Worm (Caenorhabditis elegans) whole organism, late embryonic: ENCODE measurements around the gene krr-1.

Source experiments
- C08G9.2 ChIP-seq: sonication (generic microtip); optimal IDR thresholded peaks from 2 replicates; lab custom pipeline; 2016; ENCODE audit warnings: mild to moderate bottlenecking, missing genetic modification characterization, moderate library complexity, missing compliant biosample characterization
- C38D4.7 ChIP-seq: fragments of 200-800 bp; sonication (Bioruptor generic); optimal IDR thresholded peaks from 2 replicates; lab custom pipeline; 2018; ENCODE audit warnings: mild to moderate bottlenecking, missing genetic modification characterization, moderate library complexity, missing compliant biosample characterization
- F13H6.1 ChIP-seq: sonication (generic microtip); optimal IDR thresholded peaks from 2 replicates; lab custom pipeline; 2016; ENCODE audit warnings: missing genetic modification characterization, missing compliant biosample characterization
- ahr-1 ChIP-seq: sonication (generic microtip); optimal IDR thresholded peaks from 2 replicates; lab custom pipeline; 2016; ENCODE audit warnings: missing genetic modification characterization, missing compliant biosample characterization
- ama-1 ChIP-seq: fragments of 150-350 bp; optimal IDR thresholded peaks from 2 replicates; lab custom pipeline; 2014
- ceh-14 ChIP-seq: sonication (generic microtip); optimal IDR thresholded peaks from 2 replicates; lab custom pipeline; 2016; ENCODE audit warnings: missing genotype, missing genetic modification characterization, missing compliant biosample characterization
- ceh-18 ChIP-seq: sonication (generic microtip); optimal IDR thresholded peaks from 2 replicates; lab custom pipeline; 2016; ENCODE audit warnings: missing genetic modification characterization, missing compliant biosample characterization
- ceh-2 ChIP-seq: sonication (generic microtip); optimal IDR thresholded peaks from 2 replicates; lab custom pipeline; 2016; ENCODE audit warnings: missing genotype, missing genetic modification characterization, missing compliant biosample characterization
- ceh-22 ChIP-seq: sonication (generic microtip); optimal IDR thresholded peaks from 2 replicates; lab custom pipeline; 2017; ENCODE audit warnings: missing biosample characterization, missing genetic modification characterization
- ceh-24 ChIP-seq: sonication (generic microtip); optimal IDR thresholded peaks from 2 replicates; lab custom pipeline; 2016; ENCODE audit warnings: mild to moderate bottlenecking, missing genetic modification characterization, missing compliant biosample characterization
- ceh-34 ChIP-seq: sonication (generic microtip); optimal IDR thresholded peaks from 2 replicates; lab custom pipeline; 2016; ENCODE audit warnings: mild to moderate bottlenecking, missing genetic modification characterization, missing compliant biosample characterization
- ceh-45 ChIP-seq: fragments of 200-800 bp; sonication (Bioruptor generic); IDR thresholded peaks from 2 replicates; pipeline ENCODE4 v1.3.6; 2022; ENCODE audit warnings: missing genetic modification reagents, missing genetic modification characterization, missing compliant biosample characterization
- ceh-48 ChIP-seq: sonication (generic microtip); optimal IDR thresholded peaks from 2 replicates; lab custom pipeline; 2016; ENCODE audit warnings: missing genetic modification characterization, inconsistent platforms, missing compliant biosample characterization
- ceh-6 ChIP-seq: fragments of 200-800 bp; sonication (Bioruptor generic); optimal IDR thresholded peaks from 2 replicates; lab custom pipeline; 2018; ENCODE audit warnings: mild to moderate bottlenecking, missing genetic modification characterization, missing compliant biosample characterization
- ceh-9 ChIP-seq: sonication (generic microtip); optimal IDR thresholded peaks from 2 replicates; lab custom pipeline; 2016; ENCODE audit warnings: mild to moderate bottlenecking, missing genetic modification characterization, inconsistent platforms, missing compliant biosample characterization
- dmd-4 ChIP-seq: sonication (generic microtip); optimal IDR thresholded peaks from 2 replicates; lab custom pipeline; 2016; ENCODE audit warnings: borderline replicate concordance, missing genetic modification characterization, missing compliant biosample characterization
- dve-1 ChIP-seq: sonication (generic microtip); optimal IDR thresholded peaks from 2 replicates; lab custom pipeline; 2017; ENCODE audit warnings: antibody characterized with exemption, mild to moderate bottlenecking, missing genetic modification characterization, missing compliant biosample characterization
- elt-2 ChIP-seq: sonication (generic microtip); optimal IDR thresholded peaks from 2 replicates; lab custom pipeline; 2016; ENCODE audit warnings: missing genetic modification reagents, missing genetic modification characterization, missing compliant biosample characterization
- elt-4 ChIP-seq: sonication (generic microtip); optimal IDR thresholded peaks from 2 replicates; lab custom pipeline; 2016; ENCODE audit warnings: missing genetic modification characterization, missing compliant biosample characterization
- ets-4 ChIP-seq: sonication (generic microtip); optimal IDR thresholded peaks from 2 replicates; lab custom pipeline; 2016; ENCODE audit warnings: missing genetic modification characterization, missing compliant biosample characterization
- eyg-1 ChIP-seq: sonication (generic microtip); optimal IDR thresholded peaks from 2 replicates; lab custom pipeline; 2016; ENCODE audit warnings: missing genotype, missing genetic modification characterization, missing compliant biosample characterization
- fax-1 ChIP-seq: sonication (generic microtip); optimal IDR thresholded peaks from 2 replicates; lab custom pipeline; 2016; ENCODE audit warnings: missing genotype, missing genetic modification characterization, missing compliant biosample characterization
- fkh-10 ChIP-seq: fragments of 150-350 bp; optimal IDR thresholded peaks from 2 replicates; lab custom pipeline; 2014; ENCODE audit warnings: missing biosample characterization, missing genetic modification reagents, missing genetic modification characterization
- gmeb-2 ChIP-seq: sonication (generic microtip); optimal IDR thresholded peaks from 2 replicates; lab custom pipeline; 2016; ENCODE audit warnings: missing genetic modification characterization, inconsistent platforms, missing compliant biosample characterization
- hlh-15 ChIP-seq: sonication (generic microtip); optimal IDR thresholded peaks from 2 replicates; lab custom pipeline; 2016; ENCODE audit warnings: missing genetic modification characterization, missing compliant biosample characterization
- hlh-6 ChIP-seq: sonication (generic microtip); optimal IDR thresholded peaks from 2 replicates; lab custom pipeline; 2016; ENCODE audit warnings: missing genotype, missing genetic modification characterization, missing compliant biosample characterization
- hlh-8 ChIP-seq: sonication (generic microtip); optimal IDR thresholded peaks from 2 replicates; lab custom pipeline; 2016; ENCODE audit warnings: missing genotype, missing genetic modification characterization, missing compliant biosample characterization
- lim-6 ChIP-seq: sonication (generic microtip); optimal IDR thresholded peaks from 2 replicates; lab custom pipeline; 2016; ENCODE audit warnings: missing genetic modification characterization, missing compliant biosample characterization
- mec-3 ChIP-seq: sonication (generic microtip); optimal IDR thresholded peaks from 2 replicates; lab custom pipeline; 2016; ENCODE audit warnings: borderline replicate concordance, missing genetic modification characterization, missing compliant biosample characterization
- nfya-1 ChIP-seq: sonication (generic microtip); optimal IDR thresholded peaks from 2 replicates; lab custom pipeline; 2017; ENCODE audit warnings: missing genetic modification characterization, mild to moderate bottlenecking, missing compliant biosample characterization, antibody characterized with exemption, moderate library complexity
- nhr-11 ChIP-seq: fragments of 150-350 bp; optimal IDR thresholded peaks from 2 replicates; lab custom pipeline; 2014; ENCODE audit warnings: missing biosample characterization, missing genetic modification characterization
- nhr-232 ChIP-seq: sonication (generic microtip); optimal IDR thresholded peaks from 2 replicates; lab custom pipeline; 2016; ENCODE audit warnings: missing genetic modification characterization, missing compliant biosample characterization
- npax-4 ChIP-seq: sonication (generic microtip); optimal IDR thresholded peaks from 2 replicates; lab custom pipeline; 2016; ENCODE audit warnings: missing genetic modification characterization, missing compliant biosample characterization
- odd-2 ChIP-seq: sonication (generic microtip); optimal IDR thresholded peaks from 2 replicates; lab custom pipeline; 2017; ENCODE audit warnings: antibody characterized with exemption, mild to moderate bottlenecking, missing genetic modification characterization, missing compliant biosample characterization
- pag-3 ChIP-seq: sonication (generic microtip); optimal IDR thresholded peaks from 2 replicates; lab custom pipeline; 2016; ENCODE audit warnings: missing compliant biosample characterization, missing genetic modification characterization, borderline replicate concordance
- pat-9 ChIP-seq: fragments of 200-800 bp; sonication (Bioruptor generic); optimal IDR thresholded peaks from 2 replicates; lab custom pipeline; 2018; ENCODE audit warnings: mild to moderate bottlenecking, missing genetic modification characterization, moderate library complexity, missing compliant biosample characterization
- pax-1 ChIP-seq: fragments of 150-350 bp; optimal IDR thresholded peaks from 2 replicates; lab custom pipeline; 2014; ENCODE audit warnings: missing biosample characterization, missing genetic modification characterization
- pha-2 ChIP-seq: sonication (generic microtip); optimal IDR thresholded peaks from 2 replicates; lab custom pipeline; 2017; ENCODE audit warnings: mild to moderate bottlenecking, missing genetic modification characterization, missing compliant biosample characterization
- pha-4 ChIP-seq: fragments of 150-350 bp; optimal IDR thresholded peaks from 2 replicates; lab custom pipeline; 2018; ENCODE audit warnings: missing biosample characterization, missing genetic modification reagents, missing genetic modification characterization
- pros-1 ChIP-seq: fragments of 150-350 bp; optimal IDR thresholded peaks from 2 replicates; lab custom pipeline; 2014; ENCODE audit warnings: missing biosample characterization, missing genetic modification reagents, missing genetic modification characterization
- ref-2 ChIP-seq: sonication (generic microtip); optimal IDR thresholded peaks from 2 replicates; lab custom pipeline; 2016; ENCODE audit warnings: missing genetic modification characterization, missing compliant biosample characterization
- rnt-1 ChIP-seq: sonication (generic microtip); optimal IDR thresholded peaks from 2 replicates; lab custom pipeline; 2016; ENCODE audit warnings: missing genetic modification characterization, missing compliant biosample characterization
- sdc-2 ChIP-seq: sonication (generic microtip); optimal IDR thresholded peaks from 2 replicates; lab custom pipeline; 2016; ENCODE audit warnings: missing genotype, missing genetic modification characterization, missing compliant biosample characterization
- sox-2 ChIP-seq: fragments of 200-800 bp; sonication (Bioruptor generic); IDR thresholded peaks from 2 replicates; pipeline ENCODE4 v1.3.6; 2022; ENCODE audit warnings: missing genetic modification reagents, missing genetic modification characterization, missing compliant biosample characterization
- sox-4 ChIP-seq: sonication (generic microtip); optimal IDR thresholded peaks from 2 replicates; lab custom pipeline; 2017; ENCODE audit warnings: mild to moderate bottlenecking, missing genetic modification characterization, inconsistent platforms, missing compliant biosample characterization
- syd-9 ChIP-seq: sonication (generic microtip); optimal IDR thresholded peaks from 2 replicates; lab custom pipeline; 2016; ENCODE audit warnings: mild to moderate bottlenecking, missing genetic modification characterization, moderate library complexity, missing compliant biosample characterization
- tbx-2 ChIP-seq: sonication (generic microtip); optimal IDR thresholded peaks from 2 replicates; lab custom pipeline; 2016; ENCODE audit warnings: missing genetic modification characterization, missing compliant biosample characterization
- tbx-7 ChIP-seq: sonication (generic microtip); optimal IDR thresholded peaks from 2 replicates; lab custom pipeline; 2016; ENCODE audit warnings: missing genotype, missing genetic modification characterization, missing compliant biosample characterization
- ttx-3 ChIP-seq: sonication (generic microtip); optimal IDR thresholded peaks from 2 replicates; lab custom pipeline; 2016; ENCODE audit warnings: missing genetic modification reagents, missing genetic modification characterization, missing compliant biosample characterization
- unc-3 ChIP-seq, 2 experiments: fragments of 200-800 bp in 1 of 2; sonication (Bioruptor generic) in 1 of 2; sonication (generic microtip) in 1 of 2; conservative IDR thresholded peaks in 1 of 2; optimal IDR thresholded peaks in 1 of 2; 2 replicates each; pipeline versions ENCODE4 v1.3.6 to Lab custom; 2016 to 2022; ENCODE audit warnings: missing compliant biosample characterization in 2 of 2, missing genetic modification characterization in 2 of 2, missing genetic modification reagents in 1 of 2
- unc-55 ChIP-seq: sonication (generic microtip); optimal IDR thresholded peaks from 2 replicates; lab custom pipeline; 2017; ENCODE audit warnings: missing biosample characterization, missing genetic modification reagents, missing genetic modification characterization
- zip-5 ChIP-seq: sonication (generic microtip); optimal IDR thresholded peaks from 2 replicates; lab custom pipeline; 2016; ENCODE audit warnings: missing genetic modification characterization, missing compliant biosample characterization
- ztf-16 ChIP-seq: sonication (generic microtip); optimal IDR thresholded peaks from 2 replicates; lab custom pipeline; 2017; ENCODE audit warnings: missing genetic modification characterization, missing compliant biosample characterization

Gene krr-1

ce11 chrV:7230847-7231246 is at the start of gene krr-1, which contains the start of gene gei-6:
Gene krr-1, plus strand, starts transcription at chrV:7231190.
Gene gei-6, minus strand, starts transcription at chrV:7230848.
- TF ChIP-seq C38D4.7 (GFP tag; lab: Kevin White, UChicago), result peak; percentile 79
- peak; percentile 89 for TF ChIP-seq tbx-2 (tag; lab: Kevin White, UChicago)
- TF ChIP-seq pros-1 (tag; lab: Kevin White, UChicago), result no peak
- TF ChIP-seq pat-9 (tag; lab: Kevin White, UChicago), result peak; percentile 91
- peak; percentile 86 for TF ChIP-seq unc-3 (GFP tag; conservative IDR thresholded peaks at IDR 0.05; lab: Robert Waterston, UW)
- peak; percentile 86 for TF ChIP-seq unc-3 (tag; optimal IDR thresholded peaks at IDR 0.05; lab: Kevin White, UChicago)
- TF ChIP-seq gmeb-2 (tag; lab: Kevin White, UChicago), result peak; percentile 79
- TF ChIP-seq pha-2, result peak; percentile 85
- TF ChIP-seq ceh-2 (tag; lab: Kevin White, UChicago), result peak; percentile 61
- TF ChIP-seq sdc-2 (tag; lab: Kevin White, UChicago), result peak; percentile 35
- TF ChIP-seq tbx-7 (tag; lab: Kevin White, UChicago), result peak; percentile 31
- TF ChIP-seq ahr-1, result peak; percentile 86
- TF ChIP-seq ceh-9, result peak; percentile 16
- no peak for TF ChIP-seq pax-1 (tag; lab: Kevin White, UChicago)
- TF ChIP-seq dmd-4 (tag; lab: Kevin White, UChicago), result no peak
- TF ChIP-seq eyg-1 (tag; lab: Kevin White, UChicago), result peak; percentile 68
- TF ChIP-seq ttx-3 (tag; lab: Kevin White, UChicago), result peak; percentile 86
- TF ChIP-seq hlh-6 (tag; lab: Kevin White, UChicago), result peak; percentile 36
- TF ChIP-seq sox-2 (GFP tag; lab: Robert Waterston, UW), result peak; percentile 81
- no peak for TF ChIP-seq lim-6 (tag; lab: Kevin White, UChicago)
- peak; percentile 86 for TF ChIP-seq sox-4
- peak; percentile 63 for TF ChIP-seq hlh-15 (tag; lab: Kevin White, UChicago)
- TF ChIP-seq ztf-16 (tag; lab: Kevin White, UChicago), result peak; percentile 87
- TF ChIP-seq fkh-10 (GFP tag; lab: Kevin White, UChicago), result peak; percentile 25
- TF ChIP-seq ceh-14 (tag; lab: Kevin White, UChicago), result peak; percentile 95
- peak; percentile 84 for TF ChIP-seq ceh-34 (tag; lab: Kevin White, UChicago)
- TF ChIP-seq nfya-1 (tag; lab: Kevin White, UChicago), result peak; percentile 85
- peak; percentile 60 for TF ChIP-seq nhr-232 (tag; lab: Kevin White, UChicago)
- peak; percentile 59 for TF ChIP-seq npax-4 (tag; lab: Kevin White, UChicago)
- peak; percentile 87 for TF ChIP-seq ref-2
- peak; percentile 74 for TF ChIP-seq ceh-48
- peak; percentile 78 for TF ChIP-seq fax-1 (tag; lab: Kevin White, UChicago)
- peak; percentile 58 for TF ChIP-seq syd-9
- no peak for TF ChIP-seq nhr-11 (tag; lab: Kevin White, UChicago)
- peak; percentile 58 for TF ChIP-seq rnt-1 (tag; lab: Kevin White, UChicago)
- no peak for TF ChIP-seq elt-4 (tag; lab: Kevin White, UChicago)
- TF ChIP-seq hlh-8, result peak; percentile 65
- no peak for TF ChIP-seq unc-55
- TF ChIP-seq ama-1, result no peak
- TF ChIP-seq pha-4 (tag; lab: Kevin White, UChicago), result no peak
- no peak for TF ChIP-seq ceh-18 (tag; lab: Kevin White, UChicago)
- no peak for TF ChIP-seq ceh-22 (tag; lab: Kevin White, UChicago)
- TF ChIP-seq ceh-6 (GFP tag; lab: Kevin White, UChicago), result peak; percentile 65
- TF ChIP-seq ceh-24 (tag; lab: Kevin White, UChicago), result peak; percentile 18
- peak; percentile 71 for TF ChIP-seq C08G9.2 (tag; lab: Kevin White, UChicago)
- TF ChIP-seq odd-2 (tag; lab: Kevin White, UChicago), result peak; percentile 87
- peak; percentile 55; the same call in 1 of the 2 replicates for TF ChIP-seq ceh-45
- no peak for TF ChIP-seq ets-4 (tag; lab: Kevin White, UChicago)
- TF ChIP-seq elt-2, result peak; percentile 95
- TF ChIP-seq dve-1, result no peak
- TF ChIP-seq F13H6.1 (tag; lab: Kevin White, UChicago), result peak; percentile 44
- peak; percentile 75 for TF ChIP-seq zip-5 (tag; lab: Kevin White, UChicago)
- TF ChIP-seq pag-3 (tag; lab: Kevin White, UChicago), result no peak
- TF ChIP-seq mec-3 (tag; lab: Kevin White, UChicago), result no peak
